Worm (Caenorhabditis elegans) whole organism, L4 larva: ENCODE results near the gene ubc-8.
"Not testable (repeated sequence)": the region's sequence is repeated elsewhere in the genome, so short reads cannot be mapped to it uniquely, and the experiment has no call there.

Experiments used
- aha-1 ChIP-seq: fragments of 150-350 bp; peaks from one replicate; lab custom pipeline; 2014; ENCODE audit warnings: missing biosample characterization, missing genetic modification characterization
- ceh-28 ChIP-seq: fragments of 150-350 bp; optimal IDR thresholded peaks from 2 replicates; lab custom pipeline; 2014; ENCODE audit warnings: missing biosample characterization, missing genetic modification reagents, missing genetic modification characterization
- ceh-82 ChIP-seq: sonication (generic microtip); optimal IDR thresholded peaks from 2 replicates; lab custom pipeline; 2017; ENCODE audit warnings: missing biosample characterization, missing genetic modification characterization
- daf-12 ChIP-seq: fragments of 150-350 bp; optimal IDR thresholded peaks from 2 replicates; lab custom pipeline; 2014; ENCODE audit warnings: missing biosample characterization, missing genetic modification reagents, missing genetic modification characterization
- egl-27 ChIP-seq: sonication (generic microtip); optimal IDR thresholded peaks from 3 replicates; lab custom pipeline; 2017; ENCODE audit warnings: missing biosample characterization, missing genetic modification reagents, missing genetic modification characterization
- fos-1 ChIP-seq: fragments of 150-350 bp; optimal IDR thresholded peaks from 2 replicates; lab custom pipeline; 2014; ENCODE audit warnings: missing biosample characterization, missing genetic modification characterization
- hlh-30 ChIP-seq: sonication (generic microtip); optimal IDR thresholded peaks from 2 replicates; lab custom pipeline; 2017; ENCODE audit warnings: antibody characterized with exemption, mild to moderate bottlenecking, missing genetic modification characterization, missing compliant biosample characterization; ENCODE audit not compliant: insufficient read depth
- nhr-10 ChIP-seq: fragments of 150-350 bp; optimal IDR thresholded peaks from 2 replicates; lab custom pipeline; 2014; ENCODE audit warnings: missing biosample characterization, missing genetic modification characterization
- nhr-237 ChIP-seq: sonication (generic microtip); optimal IDR thresholded peaks from 2 replicates; lab custom pipeline; 2017; ENCODE audit warnings: missing biosample characterization, missing genetic modification characterization
- zfp-3 ChIP-seq: fragments of 200-800 bp; sonication (Bioruptor generic); conservative IDR thresholded peaks from 2 replicates; pipeline ENCODE4 v1.3.6; 2022; ENCODE audit warnings: missing genetic modification reagents, missing genetic modification characterization, missing compliant biosample characterization
- ztf-7 ChIP-seq: fragments of 150-350 bp; optimal IDR thresholded peaks from 2 replicates; lab custom pipeline; 2014; ENCODE audit warnings: missing biosample characterization, missing genetic modification characterization

ce11 chrIV:2755472-2755871 is 48.4 kb upstream of the ubc-8 start:
- not testable (repeated sequence) for TF ChIP-seq nhr-10 (tag; lab: Kevin White, UChicago); nhr-237; ceh-82 (tag; lab: Kevin White, UChicago); daf-12 (tag; lab: Kevin White, UChicago); ceh-28 (tag; lab: Kevin White, UChicago); hlh-30 (tag; lab: Kevin White, UChicago); ztf-7 (tag; lab: Kevin White, UChicago); fos-1 (tag; lab: Kevin White, UChicago); egl-27; zfp-3 (GFP tag; lab: Robert Waterston, UW); aha-1 (tag; lab: Kevin White, UChicago)
